Worm (Caenorhabditis elegans) whole organism, L1 larva: ENCODE data around the gene F49F1.5.

Experiments used
- aha-1 ChIP-seq: fragments of 150-350 bp; optimal IDR thresholded peaks from 2 replicates; lab custom pipeline; 2014; ENCODE audit warnings: missing biosample characterization, missing genetic modification characterization
- ces-1 ChIP-seq: fragments of 150-350 bp; optimal IDR thresholded peaks from 2 replicates; lab custom pipeline; 2014; ENCODE audit warnings: missing biosample characterization, missing genetic modification reagents, missing genetic modification characterization
- egl-27 ChIP-seq, 2 experiments: fragments of 150-350 bp in 1 of 2; sonication (generic microtip); optimal IDR thresholded peaks; 3 replicates each; lab custom pipeline; 2017 to 2018; ENCODE audit warnings: missing biosample characterization in 2 of 2, missing genetic modification characterization in 2 of 2, missing genetic modification reagents in 2 of 2
- elt-3 ChIP-seq, 6 experiments: fragments of 150-350 bp in 1 of 6; sonication (generic microtip); optimal IDR thresholded peaks; 2 replicates each; lab custom pipeline; 2017 to 2018; ENCODE audit warnings: missing biosample characterization in 6 of 6, missing genetic modification characterization in 6 of 6, inconsistent platforms in 1 of 6
- lin-13 ChIP-seq: fragments of 150-350 bp; optimal IDR thresholded peaks from 2 replicates; lab custom pipeline; 2014; ENCODE audit warnings: missing biosample characterization, missing genetic modification reagents, missing genetic modification characterization
- lin-35 ChIP-seq, 2 experiments: fragments of 150-350 bp; optimal IDR thresholded peaks; 2 replicates each; lab custom pipeline; 2014; ENCODE audit warnings: missing biosample characterization in 2 of 2, missing genetic modification characterization in 2 of 2, missing genetic modification reagents in 2 of 2
- mdl-1 ChIP-seq, 2 experiments: fragments of 150-350 bp; optimal IDR thresholded peaks; 2 replicates each; lab custom pipeline; 2014 to 2017; ENCODE audit warnings: missing biosample characterization in 2 of 2, missing genetic modification characterization in 2 of 2, inconsistent platforms in 1 of 2
- nhr-77 ChIP-seq: fragments of 150-350 bp; optimal IDR thresholded peaks from 2 replicates; lab custom pipeline; 2014; ENCODE audit warnings: missing biosample characterization, missing genetic modification characterization
- unc-130 ChIP-seq: fragments of 150-350 bp; optimal IDR thresholded peaks from 2 replicates; lab custom pipeline; 2017; ENCODE audit warnings: missing biosample characterization, missing genetic modification characterization, inconsistent platforms
- unc-62 ChIP-seq: fragments of 150-350 bp; optimal IDR thresholded peaks from 2 replicates; lab custom pipeline; 2014; ENCODE audit warnings: missing biosample characterization, missing genetic modification reagents, missing genetic modification characterization

DNA sequence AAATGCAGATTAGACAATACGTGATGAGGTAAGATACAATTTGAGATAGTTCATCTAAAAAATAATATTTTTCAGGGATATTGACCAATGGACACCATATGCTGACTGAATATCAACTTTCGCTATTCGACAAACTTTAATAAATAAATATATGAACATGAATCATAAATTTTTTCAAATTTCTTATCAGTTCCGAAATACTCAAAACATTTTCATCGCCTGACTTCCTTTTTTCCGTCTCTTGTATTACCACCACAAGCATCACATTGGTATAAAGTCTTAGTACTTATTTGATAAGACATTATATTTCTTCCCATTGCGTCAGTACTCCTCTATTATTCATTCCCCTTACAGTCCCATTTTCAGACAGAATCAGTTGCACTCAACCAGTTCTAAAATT lies 31.9 kb upstream of the F49F1.5 start, which contains the start of the genes K08D10.10 and R07C12.1:
- TF ChIP-seq unc-62 (GFP tag; lab: Kevin White, UChicago): no peak
- no peak for TF ChIP-seq egl-27 (tag; optimal IDR thresholded peaks at IDR 0.05; lab: Kevin White, UChicago)
- no peak for TF ChIP-seq elt-3 (tag; optimal IDR thresholded peaks at IDR 0.05; lab: Kevin White, UChicago)
- TF ChIP-seq mdl-1 (tag; optimal IDR thresholded peaks at IDR 0.05; lab: Kevin White, UChicago): no peak
- TF ChIP-seq lin-13 (GFP tag; lab: Kevin White, UChicago): no peak
- no peak for TF ChIP-seq nhr-77 (tag; lab: Kevin White, UChicago)
- TF ChIP-seq aha-1: no peak
- TF ChIP-seq lin-35 (GFP tag; optimal IDR thresholded peaks at IDR 0.05; lab: Kevin White, UChicago): no peak
- no peak for TF ChIP-seq unc-130
- TF ChIP-seq ces-1: no peak
